Worm (Caenorhabditis elegans) whole organism, mixed stage, embryonic: ENCODE data around the gene rps-25.

Source experiments
- blmp-1 ChIP-seq: fragments of 150-350 bp; optimal IDR thresholded peaks from 2 replicates; lab custom pipeline; 2014; ENCODE audit warnings: missing biosample characterization, missing genetic modification characterization
- ceh-39 ChIP-seq: fragments of 150-350 bp; optimal IDR thresholded peaks from 2 replicates; lab custom pipeline; 2014; ENCODE audit warnings: missing biosample characterization, missing genetic modification characterization
- ceh-43 ChIP-seq: fragments of 200-800 bp; sonication (Bioruptor generic); optimal IDR thresholded peaks from 2 replicates; lab custom pipeline; 2018; ENCODE audit warnings: mild to moderate bottlenecking, missing genetic modification characterization, moderate library complexity, missing compliant biosample characterization
- ceh-83 ChIP-seq: fragments of 200-800 bp; sonication (Bioruptor generic); optimal IDR thresholded peaks from 2 replicates; lab custom pipeline; 2018; ENCODE audit warnings: mild to moderate bottlenecking, missing genetic modification characterization, missing compliant biosample characterization
- ces-1 ChIP-seq: fragments of 150-350 bp; optimal IDR thresholded peaks from 2 replicates; lab custom pipeline; 2014; ENCODE audit warnings: missing biosample characterization, missing genetic modification reagents, missing genetic modification characterization
- cnd-1 ChIP-seq: fragments of 200-800 bp; sonication (Bioruptor generic); optimal IDR thresholded peaks from 2 replicates; lab custom pipeline; 2018; ENCODE audit warnings: mild to moderate bottlenecking, missing genetic modification characterization, missing compliant biosample characterization
- drap-1 ChIP-seq: fragments of 200-800 bp; sonication (Bioruptor generic); optimal IDR thresholded peaks from 3 replicates; lab custom pipeline; 2018; ENCODE audit warnings: mild to moderate bottlenecking, missing genetic modification characterization, missing compliant biosample characterization
- elt-1 ChIP-seq: sonication (generic microtip); optimal IDR thresholded peaks from 2 replicates; lab custom pipeline; 2017; ENCODE audit warnings: missing genetic modification characterization, mild to moderate bottlenecking, missing compliant biosample characterization, antibody characterized with exemption, moderate library complexity, borderline replicate concordance; ENCODE audit not compliant: insufficient read depth
- ham-2 ChIP-seq: fragments of 200-800 bp; sonication (Bioruptor generic); optimal IDR thresholded peaks from 2 replicates; lab custom pipeline; 2018; ENCODE audit warnings: mild to moderate bottlenecking, missing genetic modification characterization, missing compliant biosample characterization
- hlh-1 ChIP-seq: fragments of 150-350 bp; optimal IDR thresholded peaks from 2 replicates; lab custom pipeline; 2014; ENCODE audit warnings: missing biosample characterization, missing genetic modification reagents, missing genetic modification characterization
- lin-13 ChIP-seq: fragments of 150-350 bp; optimal IDR thresholded peaks from 2 replicates; lab custom pipeline; 2014; ENCODE audit warnings: missing biosample characterization, missing genetic modification characterization
- lin-32 ChIP-seq: fragments of 200-800 bp; sonication (Bioruptor generic); optimal IDR thresholded peaks from 2 replicates; lab custom pipeline; 2018; ENCODE audit warnings: mild to moderate bottlenecking, missing genetic modification characterization, missing compliant biosample characterization
- lsy-2 ChIP-seq: fragments of 150-350 bp; optimal IDR thresholded peaks from 2 replicates; lab custom pipeline; 2014; ENCODE audit warnings: missing biosample characterization, missing genetic modification characterization
- mab-5 ChIP-seq: fragments of 150-350 bp; optimal IDR thresholded peaks from 2 replicates; lab custom pipeline; 2014; ENCODE audit warnings: missing biosample characterization, missing genetic modification characterization
- nhr-2 ChIP-seq: fragments of 150-350 bp; optimal IDR thresholded peaks from 2 replicates; lab custom pipeline; 2014; ENCODE audit warnings: missing biosample characterization, missing genetic modification characterization
- nhr-237 ChIP-seq: fragments of 150-350 bp; optimal IDR thresholded peaks from 2 replicates; lab custom pipeline; 2014; ENCODE audit warnings: missing biosample characterization, missing genetic modification characterization
- nhr-76 ChIP-seq: sonication (generic microtip); optimal IDR thresholded peaks from 2 replicates; lab custom pipeline; 2017; ENCODE audit warnings: missing biosample characterization, missing genetic modification characterization
- pha-4 ChIP-seq: fragments of 150-350 bp; optimal IDR thresholded peaks from 2 replicates; lab custom pipeline; 2018; ENCODE audit warnings: missing biosample characterization, missing genetic modification reagents, missing genetic modification characterization
- sem-2 ChIP-seq: fragments of 200-800 bp; sonication (Bioruptor generic); optimal IDR thresholded peaks from 2 replicates; lab custom pipeline; 2018; ENCODE audit warnings: mild to moderate bottlenecking, missing genetic modification characterization, missing compliant biosample characterization
- snpc-4 ChIP-seq: fragments of 150-350 bp; optimal IDR thresholded peaks from 2 replicates; lab custom pipeline; 2014; ENCODE audit warnings: missing biosample characterization, missing genetic modification characterization
- sptf-1 ChIP-seq: sonication (generic microtip); optimal IDR thresholded peaks from 2 replicates; lab custom pipeline; 2017; ENCODE audit warnings: mild to moderate bottlenecking, missing genetic modification characterization, moderate library complexity, missing compliant biosample characterization
- unc-39 ChIP-seq: fragments of 150-350 bp; optimal IDR thresholded peaks from 2 replicates; lab custom pipeline; 2014; ENCODE audit warnings: missing biosample characterization, missing genetic modification characterization
- unc-62 ChIP-seq: fragments of 150-350 bp; optimal IDR thresholded peaks from 2 replicates; lab custom pipeline; 2014; ENCODE audit warnings: missing biosample characterization, missing genetic modification reagents, missing genetic modification characterization
- ztf-11 ChIP-seq: fragments of 150-350 bp; optimal IDR thresholded peaks from 2 replicates; lab custom pipeline; 2014; ENCODE audit warnings: missing biosample characterization, missing genetic modification characterization

Gene rps-25

ce11 chrIV:5928957-5929356 is 18.4 kb downstream of the rps-25 start:
- TF ChIP-seq lin-32 (GFP tag; lab: Kevin White, UChicago) (peak; percentile 58), unc-62 (GFP tag; lab: Kevin White, UChicago) (no peak)

- TF ChIP-seq blmp-1: no peak
- peak; percentile 95 for TF ChIP-seq ces-1 (GFP tag; lab: Kevin White, UChicago)
Measured at ce11 chrIV:5927805-5928204, 19.6 kb downstream of the rps-25 start.

- TF ChIP-seq blmp-1 (peak; percentile 62), ces-1 (GFP tag; lab: Kevin White, UChicago) (peak; percentile 82), hlh-1 (no peak), cnd-1 (tag; lab: Kevin White, UChicago) (peak; percentile 69), ceh-43 (GFP tag; lab: Kevin White, UChicago) (peak; percentile 69), ham-2 (no peak), sptf-1 (tag; lab: Kevin White, UChicago) (peak; percentile 88)
Measured at ce11 chrIV:5926643-5927042, 20.8 kb downstream of the rps-25 start.

- TF ChIP-seq ces-1 (GFP tag; lab: Kevin White, UChicago): no peak
- TF ChIP-seq sem-2 (GFP tag; lab: Kevin White, UChicago): no peak
- no peak for TF ChIP-seq blmp-1
- peak; percentile 13 for TF ChIP-seq elt-1 (tag; lab: Kevin White, UChicago)
- no peak for TF ChIP-seq ceh-83 (GFP tag; lab: Kevin White, UChicago)
Measured at ce11 chrIV:5924241-5924640, 23.2 kb downstream of the rps-25 start.

ce11 chrIV:5923112-5923511 is 24.3 kb downstream of the rps-25 start:
- TF ChIP-seq unc-62 (GFP tag; lab: Kevin White, UChicago) (peak; percentile 63), mab-5 (tag; lab: Kevin White, UChicago) (no peak)

ce11 chrIV:5917026-5917425 is 30.4 kb downstream of the rps-25 start, which contains the start of gene dhhc-13:
dhhc-13 (plus strand) TSS chrIV:5917326.
- TF ChIP-seq sptf-1 (tag; lab: Kevin White, UChicago) (no peak), pha-4 (tag; lab: Kevin White, UChicago) (no peak), ces-1 (GFP tag; lab: Kevin White, UChicago) (no peak), nhr-2 (no peak), ceh-39 (tag; lab: Kevin White, UChicago) (no peak), blmp-1 (no peak)

ce11 chrIV:5915152-5915551 is 32.3 kb downstream of the rps-25 start:
- TF ChIP-seq lin-13 (no peak), ces-1 (GFP tag; lab: Kevin White, UChicago) (peak; percentile 76)

- TF ChIP-seq ceh-83 (GFP tag; lab: Kevin White, UChicago) (no peak), nhr-76 (tag; lab: Kevin White, UChicago) (no peak), unc-39 (tag; lab: Kevin White, UChicago) (no peak), ceh-39 (tag; lab: Kevin White, UChicago) (no peak), sem-2 (GFP tag; lab: Kevin White, UChicago) (no peak), nhr-237 (tag; lab: Kevin White, UChicago) (no peak), blmp-1 (no peak), hlh-1 (no peak), sptf-1 (tag; lab: Kevin White, UChicago) (no peak), pha-4 (tag; lab: Kevin White, UChicago) (no peak), lsy-2 (tag; lab: Kevin White, UChicago) (no peak)
Measured at ce11 chrIV:5903305-5903778, 44.1 kb downstream of the rps-25 start, which contains the start of gene H04M03.12. H04M03.12 (minus strand) TSS chrIV:5903355.

ce11 chrIV:5902730-5903129 is 44.7 kb downstream of the rps-25 start:
- TF ChIP-seq unc-39 (tag; lab: Kevin White, UChicago) (no peak), snpc-4 (tag; lab: Kevin White, UChicago) (no peak), sem-2 (GFP tag; lab: Kevin White, UChicago) (no peak), ceh-83 (GFP tag; lab: Kevin White, UChicago) (no peak), drap-1 (no peak), ztf-11 (tag; lab: Kevin White, UChicago) (no peak), hlh-1 (no peak), ces-1 (GFP tag; lab: Kevin White, UChicago) (peak; percentile 66), sptf-1 (tag; lab: Kevin White, UChicago) (no peak)
